Worm (Caenorhabditis elegans): ENCODE results near the gene Y48G9A.9.

The Y48G9A.9 gene

ce11 chrIII:2092409-2092808, at the start of gene Y48G9A.9:
Y48G9A.9 (plus strand) TSS chrIII:2092709.
- no peak for TF ChIP-seq ama-1 (optimal IDR thresholded peaks at IDR 0.05)
- TF ChIP-seq tbx-37 (GFP tag; conservative IDR thresholded peaks at IDR 0.05): no peak
- no peak for TF ChIP-seq hmbx-1 (tag; optimal IDR thresholded peaks at IDR 0.05)

ce11 chrIII:2047907-2048306, 44.6 kb upstream of the Y48G9A.9 start, which contains the start of gene dpy-1:
dpy-1 (minus strand) TSS chrIII:2048007.
- TF ChIP-seq ceh-13 (GFP tag; optimal IDR thresholded peaks at IDR 0.05): no peak
- TF ChIP-seq tra-4 (tag; optimal IDR thresholded peaks at IDR 0.05): no peak
- TF ChIP-seq aly-1 (tag; optimal IDR thresholded peaks at IDR 0.05): no peak
- TF ChIP-seq ama-1 (optimal IDR thresholded peaks at IDR 0.05): no peak
- no peak for TF ChIP-seq sea-1 (GFP tag; conservative IDR thresholded peaks at IDR 0.05)
- TF ChIP-seq scrt-1 (GFP tag; IDR thresholded peaks at IDR 0.05): no peak
- no peak for TF ChIP-seq pes-1 (GFP tag; IDR thresholded peaks at IDR 0.05)
- no peak for TF ChIP-seq hmg-4 (GFP tag; optimal IDR thresholded peaks at IDR 0.05)
- no peak for TF ChIP-seq ceh-36 (tag; optimal IDR thresholded peaks at IDR 0.05)
- no peak for TF ChIP-seq B0310.2 (tag; optimal IDR thresholded peaks at IDR 0.05)
- TF ChIP-seq ets-7 (tag; optimal IDR thresholded peaks at IDR 0.05): no peak

DNA sequence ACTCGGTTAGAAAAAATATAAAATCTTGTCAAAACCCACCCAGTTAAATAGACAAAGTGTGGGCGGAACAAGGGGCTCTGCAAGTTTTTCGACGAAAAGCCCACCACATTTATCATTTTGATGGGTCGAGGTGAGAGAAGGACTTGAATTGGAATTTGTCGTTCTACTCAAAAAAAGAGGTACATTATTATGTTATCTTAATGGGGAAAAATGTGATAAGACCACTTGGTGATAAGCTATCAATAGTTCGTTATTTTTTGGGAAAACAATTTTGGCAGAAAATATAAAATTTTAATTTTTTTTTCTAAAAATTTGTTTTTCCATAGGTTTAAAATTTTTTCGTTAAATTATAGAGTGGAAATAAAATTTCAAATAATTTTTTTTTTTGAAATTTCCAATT, 42.7 kb upstream of the Y48G9A.9 start:
- TF ChIP-seq hmg-4 (GFP tag; optimal IDR thresholded peaks at IDR 0.05): no peak
- TF ChIP-seq ceh-13 (GFP tag; optimal IDR thresholded peaks at IDR 0.05): no peak
- no peak for TF ChIP-seq ama-1 (optimal IDR thresholded peaks at IDR 0.05)
- no peak for TF ChIP-seq sea-1 (GFP tag; conservative IDR thresholded peaks at IDR 0.05)
- no peak for TF ChIP-seq F13C5.2 (tag; optimal IDR thresholded peaks at IDR 0.05)
- TF ChIP-seq tbx-37 (GFP tag; conservative IDR thresholded peaks at IDR 0.05): no peak
- TF ChIP-seq pes-1 (GFP tag; IDR thresholded peaks at IDR 0.05): no peak
- no peak for TF ChIP-seq B0310.2 (tag; optimal IDR thresholded peaks at IDR 0.05)
- no peak for TF ChIP-seq tbx-11 (GFP tag; IDR thresholded peaks at IDR 0.05)

- TF ChIP-seq tbx-37 (GFP tag; conservative IDR thresholded peaks at IDR 0.05): no peak
- TF ChIP-seq ceh-13 (GFP tag; optimal IDR thresholded peaks at IDR 0.05): no peak
- TF ChIP-seq ets-7 (tag; optimal IDR thresholded peaks at IDR 0.05): no peak
- TF ChIP-seq flt-1 (GFP tag; IDR thresholded peaks at IDR 0.05): no peak
- TF ChIP-seq B0310.2 (tag; optimal IDR thresholded peaks at IDR 0.05): no peak
Observed at ce11 chrIII:2050494-2050893, 42.0 kb upstream of the Y48G9A.9 start.

DNA sequence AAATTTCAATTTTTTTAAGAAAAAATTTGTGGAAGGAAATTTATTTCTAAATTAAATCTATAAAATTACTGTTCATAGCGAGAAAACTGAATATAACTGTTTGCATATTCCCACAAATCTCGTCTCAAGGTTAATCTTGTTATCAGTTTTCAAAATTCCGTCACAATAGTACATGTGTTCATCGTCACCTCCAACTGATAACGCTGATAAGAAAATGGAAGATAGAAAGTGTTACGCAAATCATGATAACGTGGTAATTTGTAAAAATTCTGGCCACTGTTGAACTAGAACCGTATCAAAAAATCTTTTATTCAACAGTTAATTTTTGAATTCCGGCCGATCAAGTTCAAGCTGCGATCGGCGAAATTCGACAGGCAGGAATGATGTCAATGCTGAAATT, 39.1 kb upstream of the Y48G9A.9 start:
- TF ChIP-seq pes-1 (GFP tag; IDR thresholded peaks at IDR 0.05) (no peak), flt-1 (GFP tag; IDR thresholded peaks at IDR 0.05) (no peak), aly-1 (tag; optimal IDR thresholded peaks at IDR 0.05) (no peak), hmg-4 (GFP tag; optimal IDR thresholded peaks at IDR 0.05) (no peak), hnd-1 (tag; optimal IDR thresholded peaks at IDR 0.05) (no peak), tra-4 (tag; optimal IDR thresholded peaks at IDR 0.05) (no peak), ets-7 (tag; optimal IDR thresholded peaks at IDR 0.05) (no peak), ama-1 (optimal IDR thresholded peaks at IDR 0.05) (no peak), F13C5.2 (tag; optimal IDR thresholded peaks at IDR 0.05) (no peak), sea-1 (GFP tag; conservative IDR thresholded peaks at IDR 0.05) (no peak), scrt-1 (GFP tag; IDR thresholded peaks at IDR 0.05) (no peak), tbx-37 (GFP tag; conservative IDR thresholded peaks at IDR 0.05) (no peak)

- TF ChIP-seq hmg-4 (GFP tag; optimal IDR thresholded peaks at IDR 0.05) (no peak), pes-1 (GFP tag; IDR thresholded peaks at IDR 0.05) (no peak), B0310.2 (tag; optimal IDR thresholded peaks at IDR 0.05) (no peak)
Observed at ce11 chrIII:2054084-2054483, 38.4 kb upstream of the Y48G9A.9 start, which contains the start of gene M01E10.3. M01E10.3 (minus strand) TSS chrIII:2054184.

ce11 chrIII:2057570-2057969, 34.9 kb upstream of the Y48G9A.9 start, which contains the start of gene Y39A3A.2:
Y39A3A.2 (minus strand) TSS chrIII:2057670.
- TF ChIP-seq ceh-36 (tag; optimal IDR thresholded peaks at IDR 0.05) (no peak), ama-1 (optimal IDR thresholded peaks at IDR 0.05) (no peak), hmbx-1 (tag; optimal IDR thresholded peaks at IDR 0.05) (no peak), F13C5.2 (tag; optimal IDR thresholded peaks at IDR 0.05) (no peak), tra-4 (tag; optimal IDR thresholded peaks at IDR 0.05) (no peak), pes-1 (GFP tag; IDR thresholded peaks at IDR 0.05) (no peak), ets-7 (tag; optimal IDR thresholded peaks at IDR 0.05) (no peak), tbx-11 (GFP tag; IDR thresholded peaks at IDR 0.05) (no peak), B0310.2 (tag; optimal IDR thresholded peaks at IDR 0.05) (no peak), hmg-4 (GFP tag; optimal IDR thresholded peaks at IDR 0.05) (no peak), aly-1 (tag; optimal IDR thresholded peaks at IDR 0.05) (no peak), ceh-13 (GFP tag; optimal IDR thresholded peaks at IDR 0.05) (no peak)

- TF ChIP-seq hmg-4 (GFP tag; optimal IDR thresholded peaks at IDR 0.05) (no peak), ceh-36 (tag; optimal IDR thresholded peaks at IDR 0.05) (peak; percentile 81)
Observed at ce11 chrIII:2060068-2060467, 32.4 kb upstream of the Y48G9A.9 start.

- TF ChIP-seq ets-7 (tag; optimal IDR thresholded peaks at IDR 0.05) (no peak), hmg-4 (GFP tag; optimal IDR thresholded peaks at IDR 0.05) (no peak), tra-4 (tag; optimal IDR thresholded peaks at IDR 0.05) (no peak), flt-1 (GFP tag; IDR thresholded peaks at IDR 0.05) (no peak), hnd-1 (tag; optimal IDR thresholded peaks at IDR 0.05) (no peak), ceh-36 (tag; optimal IDR thresholded peaks at IDR 0.05) (no peak), pes-1 (GFP tag; IDR thresholded peaks at IDR 0.05) (no peak), ama-1 (optimal IDR thresholded peaks at IDR 0.05) (no peak), sea-1 (GFP tag; conservative IDR thresholded peaks at IDR 0.05) (no peak), scrt-1 (GFP tag; IDR thresholded peaks at IDR 0.05) (no peak), hmbx-1 (tag; optimal IDR thresholded peaks at IDR 0.05) (no peak), F13C5.2 (tag; optimal IDR thresholded peaks at IDR 0.05) (no peak)
Observed at ce11 chrIII:2060857-2061256, 31.7 kb upstream of the Y48G9A.9 start, which contains the start of gene ins-16. ins-16 (minus strand) TSS chrIII:2060957.
